Worm (Caenorhabditis elegans) whole organism, L3 larva: ENCODE results near the gene mdt-11.

Source experiments
- R02D3.7 ChIP-seq: fragments of 150-350 bp; optimal IDR thresholded peaks from 2 replicates; lab custom pipeline; 2014; ENCODE audit warnings: missing biosample characterization, missing genetic modification characterization
- ZK546.5 ChIP-seq: sonication (generic microtip); optimal IDR thresholded peaks from 2 replicates; lab custom pipeline; 2017; ENCODE audit warnings: missing biosample characterization, missing genetic modification characterization
- aly-2 ChIP-seq: fragments of 150-350 bp; optimal IDR thresholded peaks from 2 replicates; lab custom pipeline; 2014; ENCODE audit warnings: missing biosample characterization, missing genetic modification characterization
- ama-1 ChIP-seq: fragments of 150-350 bp; optimal IDR thresholded peaks from 2 replicates; lab custom pipeline; 2018
- ceh-28 ChIP-seq: fragments of 150-350 bp; optimal IDR thresholded peaks from 2 replicates; lab custom pipeline; 2014; ENCODE audit warnings: missing biosample characterization, missing genetic modification reagents, missing genetic modification characterization
- ceh-82 ChIP-seq: fragments of 150-350 bp; optimal IDR thresholded peaks from 2 replicates; lab custom pipeline; 2014; ENCODE audit warnings: missing biosample characterization, missing genetic modification characterization
- ceh-9 ChIP-seq: sonication (generic microtip); optimal IDR thresholded peaks from 2 replicates; lab custom pipeline; 2018; ENCODE audit warnings: missing biosample characterization, missing genetic modification characterization
- daf-12 ChIP-seq: fragments of 150-350 bp; optimal IDR thresholded peaks from 2 replicates; lab custom pipeline; 2014; ENCODE audit warnings: missing biosample characterization, missing genetic modification reagents, missing genetic modification characterization
- egl-27 ChIP-seq: sonication (generic microtip); optimal IDR thresholded peaks from 4 replicates; lab custom pipeline; 2017; ENCODE audit warnings: missing biosample characterization, missing genetic modification reagents, missing genetic modification characterization
- egl-5 ChIP-seq: fragments of 150-350 bp; optimal IDR thresholded peaks from 2 replicates; lab custom pipeline; 2017; ENCODE audit warnings: missing biosample characterization, missing genetic modification reagents, missing genetic modification characterization, inconsistent platforms
- elt-1 ChIP-seq: fragments of 150-350 bp; optimal IDR thresholded peaks from 2 replicates; lab custom pipeline; 2014; ENCODE audit warnings: missing biosample characterization, missing genetic modification characterization
- elt-2 ChIP-seq: sonication (generic microtip); optimal IDR thresholded peaks from 2 replicates; lab custom pipeline; 2016; ENCODE audit warnings: missing genetic modification reagents, mild to moderate bottlenecking, missing genetic modification characterization, missing compliant biosample characterization
- eor-1 ChIP-seq, 2 experiments: fragments of 150-350 bp; optimal IDR thresholded peaks; 2 replicates each; lab custom pipeline; 2014 to 2018; ENCODE audit warnings: missing biosample characterization in 2 of 2, missing genetic modification characterization in 2 of 2
- fkh-10 ChIP-seq: sonication (generic microtip); optimal IDR thresholded peaks from 2 replicates; lab custom pipeline; 2017; ENCODE audit warnings: missing biosample characterization, missing genetic modification reagents, missing genetic modification characterization
- fkh-2 ChIP-seq: fragments of 150-350 bp; optimal IDR thresholded peaks from 2 replicates; lab custom pipeline; 2014; ENCODE audit warnings: missing biosample characterization, missing genetic modification reagents, missing genetic modification characterization
- fos-1 ChIP-seq: fragments of 150-350 bp; optimal IDR thresholded peaks from 2 replicates; lab custom pipeline; 2014; ENCODE audit warnings: missing biosample characterization, missing genetic modification characterization
- hmg-11 ChIP-seq: sonication (generic microtip); optimal IDR thresholded peaks from 2 replicates; lab custom pipeline; 2016; ENCODE audit warnings: missing genetic modification characterization, missing compliant biosample characterization
- jun-1 ChIP-seq: fragments of 150-350 bp; optimal IDR thresholded peaks from 2 replicates; lab custom pipeline; 2014; ENCODE audit warnings: missing biosample characterization, missing genetic modification reagents, missing genetic modification characterization
- lin-15B ChIP-seq: fragments of 150-350 bp; optimal IDR thresholded peaks from 2 replicates; lab custom pipeline; 2014; ENCODE audit warnings: missing biosample characterization, missing genetic modification characterization
- lin-39 ChIP-seq: fragments of 150-350 bp; optimal IDR thresholded peaks from 2 replicates; lab custom pipeline; 2018; ENCODE audit warnings: missing biosample characterization, missing genetic modification reagents, missing genetic modification characterization
- mdl-1 ChIP-seq: fragments of 150-350 bp; optimal IDR thresholded peaks from 2 replicates; lab custom pipeline; 2014; ENCODE audit warnings: missing biosample characterization, missing genetic modification characterization
- mml-1 ChIP-seq: fragments of 150-350 bp; sonication (generic microtip); optimal IDR thresholded peaks from 3 replicates; lab custom pipeline; 2014; ENCODE audit warnings: missing biosample characterization, missing genetic modification characterization
- nfya-1 ChIP-seq: sonication (generic microtip); optimal IDR thresholded peaks from 2 replicates; lab custom pipeline; 2017; ENCODE audit warnings: missing genetic modification characterization, mild to moderate bottlenecking, missing compliant biosample characterization, antibody characterized with exemption, moderate library complexity; ENCODE audit not compliant: insufficient read depth
- nhr-11 ChIP-seq: fragments of 150-350 bp; optimal IDR thresholded peaks from 2 replicates; lab custom pipeline; 2014; ENCODE audit warnings: missing biosample characterization, missing genetic modification characterization
- nhr-12 ChIP-seq: fragments of 150-350 bp; optimal IDR thresholded peaks from 2 replicates; lab custom pipeline; 2014; ENCODE audit warnings: missing biosample characterization, missing genetic modification characterization
- nhr-23 ChIP-seq: fragments of 150-350 bp; optimal IDR thresholded peaks from 2 replicates; lab custom pipeline; 2014; ENCODE audit warnings: missing biosample characterization, missing genetic modification reagents, missing genetic modification characterization
- nhr-237 ChIP-seq: fragments of 150-350 bp; optimal IDR thresholded peaks from 2 replicates; lab custom pipeline; 2014; ENCODE audit warnings: missing biosample characterization, missing genetic modification characterization
- nhr-25 ChIP-seq: sonication (generic microtip); optimal IDR thresholded peaks from 2 replicates; lab custom pipeline; 2017; ENCODE audit warnings: missing biosample characterization, missing genetic modification characterization
- nhr-28 ChIP-seq: fragments of 150-350 bp; optimal IDR thresholded peaks from 2 replicates; lab custom pipeline; 2014; ENCODE audit warnings: missing biosample characterization, missing genetic modification characterization
- nhr-43 ChIP-seq: sonication (generic microtip); optimal IDR thresholded peaks from 2 replicates; lab custom pipeline; 2016; ENCODE audit warnings: mild to moderate bottlenecking, missing genetic modification characterization, missing compliant biosample characterization; ENCODE audit not compliant: poor library complexity, severe bottlenecking
- nhr-67 ChIP-seq: fragments of 150-350 bp; optimal IDR thresholded peaks from 2 replicates; lab custom pipeline; 2014; ENCODE audit warnings: missing biosample characterization, missing genetic modification characterization
- nhr-76 ChIP-seq: fragments of 150-350 bp; sonication (generic microtip); optimal IDR thresholded peaks from 5 replicates; lab custom pipeline; 2014; ENCODE audit warnings: missing biosample characterization, missing genetic modification characterization
- pha-4 ChIP-seq: fragments of 150-350 bp; optimal IDR thresholded peaks from 2 replicates; lab custom pipeline; 2014; ENCODE audit warnings: missing biosample characterization, missing genetic modification reagents, missing genetic modification characterization
- pqm-1 ChIP-seq: fragments of 150-350 bp; optimal IDR thresholded peaks from 2 replicates; lab custom pipeline; 2017; ENCODE audit warnings: missing biosample characterization, missing genetic modification characterization, inconsistent platforms
- sea-2 ChIP-seq: fragments of 150-350 bp; sonication (generic microtip); optimal IDR thresholded peaks from 4 replicates; lab custom pipeline; 2014; ENCODE audit warnings: missing biosample characterization, missing genetic modification reagents, missing genetic modification characterization
- skn-1 ChIP-seq: fragments of 150-350 bp; optimal IDR thresholded peaks from 2 replicates; lab custom pipeline; 2014; ENCODE audit warnings: missing biosample characterization, missing genetic modification characterization
- snpc-4 ChIP-seq: fragments of 150-350 bp; optimal IDR thresholded peaks from 2 replicates; lab custom pipeline; 2014; ENCODE audit warnings: missing biosample characterization, missing genetic modification characterization
- tbx-2 ChIP-seq: sonication (generic microtip); optimal IDR thresholded peaks from 2 replicates; lab custom pipeline; 2016; ENCODE audit warnings: mild to moderate bottlenecking, missing genetic modification characterization, missing compliant biosample characterization
- unc-39 ChIP-seq: sonication (generic microtip); optimal IDR thresholded peaks from 4 replicates; lab custom pipeline; 2017; ENCODE audit warnings: missing biosample characterization, missing genetic modification characterization
- unc-62 ChIP-seq: fragments of 150-350 bp; sonication (generic microtip); optimal IDR thresholded peaks from 4 replicates; lab custom pipeline; 2014; ENCODE audit warnings: missing biosample characterization, missing genetic modification reagents, missing genetic modification characterization
- zag-1 ChIP-seq: fragments of 150-350 bp; optimal IDR thresholded peaks from 2 replicates; lab custom pipeline; 2014; ENCODE audit warnings: missing biosample characterization, missing genetic modification characterization
- ztf-11 ChIP-seq: fragments of 150-350 bp; optimal IDR thresholded peaks from 2 replicates; lab custom pipeline; 2014; ENCODE audit warnings: missing biosample characterization, missing genetic modification characterization
- ztf-4 ChIP-seq: fragments of 150-350 bp; optimal IDR thresholded peaks from 2 replicates; lab custom pipeline; 2014; ENCODE audit warnings: missing biosample characterization, missing genetic modification characterization

mdt-11 gene

ce11 chrIII:5021689-5022088, 665 bp downstream of the mdt-11 start, which contains the start of gene R144.3:
Gene R144.3, plus strand, starts transcription at chrIII:5021989.
- TF ChIP-seq jun-1: no peak
- TF ChIP-seq nhr-28 (tag; lab: Kevin White, UChicago): no peak
- TF ChIP-seq nhr-11 (tag; lab: Kevin White, UChicago): no peak
- TF ChIP-seq nhr-43: no peak
- no peak for TF ChIP-seq sea-2 (GFP tag; lab: Kevin White, UChicago)
- no peak for TF ChIP-seq nhr-67 (tag; lab: Kevin White, UChicago)
- no peak for TF ChIP-seq skn-1 (tag; lab: Kevin White, UChicago)
- no peak for TF ChIP-seq nfya-1 (tag; lab: Kevin White, UChicago)
- TF ChIP-seq lin-39 (tag; lab: Kevin White, UChicago): no peak
- TF ChIP-seq hmg-11 (tag; lab: Kevin White, UChicago): no peak
- no peak for TF ChIP-seq tbx-2 (tag; lab: Kevin White, UChicago)
- no peak for TF ChIP-seq nhr-12 (tag; lab: Kevin White, UChicago)
- TF ChIP-seq ztf-11 (tag; lab: Kevin White, UChicago): no peak
- no peak for TF ChIP-seq mml-1 (tag; lab: Kevin White, UChicago)

DNA sequence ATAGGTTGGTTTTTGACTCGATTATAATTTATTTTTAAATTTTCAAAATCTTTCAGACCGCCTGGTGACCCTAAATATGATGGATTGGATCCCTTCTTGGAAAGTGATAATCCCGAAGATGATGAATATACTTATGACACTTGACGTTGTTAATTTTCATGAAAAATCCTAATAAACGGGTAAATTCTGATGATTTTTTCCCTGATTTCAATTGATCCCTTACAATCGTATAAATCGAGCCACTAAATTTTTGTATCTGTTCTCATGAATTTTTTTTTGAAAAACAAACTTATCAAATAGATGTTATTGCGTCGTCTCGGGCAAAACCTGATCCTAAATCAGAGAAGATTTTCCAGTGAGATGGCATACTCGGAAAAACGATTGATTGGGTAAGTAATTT, 1.9 kb downstream of the mdt-11 start, which contains the start of gene R144.13:
R144.13 (plus strand) TSS at position 301 of the 400 bp plus-strand sequence.
- TF ChIP-seq ZK546.5 (tag; lab: Kevin White, UChicago): no peak
- TF ChIP-seq nhr-11 (tag; lab: Kevin White, UChicago): no peak
- no peak for TF ChIP-seq unc-39 (tag; lab: Kevin White, UChicago)
- TF ChIP-seq pha-4: no peak
- TF ChIP-seq, all 47 proteins: peak for 0

- TF ChIP-seq eor-1 (tag; optimal IDR thresholded peaks at IDR 0.05; lab: Kevin White, UChicago) (no peak), ama-1 (lab: Kevin White, UChicago) (peak; percentile 16)
Observed at ce11 chrIII:5023642-5024041, 2.6 kb downstream of the mdt-11 start.

ce11 chrIII:5024393-5024964, 3.5 kb downstream of the mdt-11 start, which contains the start of gene pcf-11:
Gene pcf-11, plus strand, starts transcription at chrIII:5024914.
- no peak for TF ChIP-seq aly-2 (tag; lab: Kevin White, UChicago)
- TF ChIP-seq eor-1 (tag; optimal IDR thresholded peaks at IDR 0.05; lab: Kevin White, UChicago): no peak
- TF ChIP-seq fkh-10 (GFP tag; lab: Kevin White, UChicago): no peak
- TF ChIP-seq nhr-28 (tag; lab: Kevin White, UChicago): no peak
- TF ChIP-seq nhr-25: peak; percentile 28
- peak; percentile 87 for TF ChIP-seq nfya-1 (tag; lab: Kevin White, UChicago)
- TF ChIP-seq pha-4: peak; percentile 77
- TF ChIP-seq skn-1 (tag; lab: Kevin White, UChicago): peak; percentile 3
- TF ChIP-seq tbx-2 (tag; lab: Kevin White, UChicago): no peak
- no peak for TF ChIP-seq zag-1 (tag; lab: Kevin White, UChicago)
- no peak for TF ChIP-seq ztf-4 (tag; lab: Kevin White, UChicago)
- TF ChIP-seq lin-15B (tag; lab: Kevin White, UChicago): peak; percentile 80
- no peak for TF ChIP-seq egl-5 (tag; lab: Kevin White, UChicago)
- no peak for TF ChIP-seq nhr-67 (tag; lab: Kevin White, UChicago)
- no peak for TF ChIP-seq nhr-11 (tag; lab: Kevin White, UChicago)
- TF ChIP-seq fkh-2 (tag; lab: Kevin White, UChicago): no peak
- no peak for TF ChIP-seq nhr-76
- no peak for TF ChIP-seq ceh-82 (tag; lab: Kevin White, UChicago)
- TF ChIP-seq ceh-28: peak; percentile 81
- TF ChIP-seq fos-1 (tag; lab: Kevin White, UChicago): no peak
- no peak for TF ChIP-seq daf-12 (tag; lab: Kevin White, UChicago)
- TF ChIP-seq elt-1: no peak
- no peak for TF ChIP-seq mml-1 (tag; lab: Kevin White, UChicago)
- TF ChIP-seq jun-1: no peak
- TF ChIP-seq mdl-1 (tag; lab: Kevin White, UChicago): peak; percentile 20
- TF ChIP-seq ceh-9 (tag; lab: Kevin White, UChicago): no peak
- peak; percentile 56 for TF ChIP-seq hmg-11 (tag; lab: Kevin White, UChicago)
- peak; percentile 31 for TF ChIP-seq ama-1 (lab: Kevin White, UChicago)
- TF ChIP-seq sea-2 (GFP tag; lab: Kevin White, UChicago): peak; percentile 3
- TF ChIP-seq unc-62: no peak
- no peak for TF ChIP-seq R02D3.7 (tag; lab: Kevin White, UChicago)
- TF ChIP-seq snpc-4 (tag; lab: Kevin White, UChicago): no peak
- peak; percentile 34 for TF ChIP-seq nhr-23 (tag; lab: Kevin White, UChicago)
- TF ChIP-seq nhr-43: peak; percentile 42
- TF ChIP-seq egl-27: no peak
- peak; percentile 86 for TF ChIP-seq lin-39 (tag; lab: Kevin White, UChicago)
- peak; percentile 41 for TF ChIP-seq elt-2 (tag; lab: Kevin White, UChicago)
- TF ChIP-seq pqm-1 (tag; lab: Kevin White, UChicago): peak; percentile 6
- TF ChIP-seq nhr-237 (tag; lab: Kevin White, UChicago): no peak
- no peak for TF ChIP-seq nhr-12 (tag; lab: Kevin White, UChicago)
